Worm (Caenorhabditis elegans): ENCODE measurements around the gene fem-1.

ce11 chrIV:5526711-5527383, 10.9 kb downstream of the fem-1 start:
- TF ChIP-seq lsy-2 (tag; optimal IDR thresholded peaks at IDR 0.05) (no peak), dpl-1 (GFP tag; optimal IDR thresholded peaks at IDR 0.05) (no peak)
